Fruit fly (Drosophila melanogaster) whole organism, prepupa: ENCODE data around the gene CG6333.
A peak's percentile ranks its signal among the peaks of the same experiment; 100 is the strongest.

ENCODE experiments used
- Blimp-1 ChIP-seq: fragments of 200-800 bp; sonication (Bioruptor generic); optimal IDR thresholded peaks from 3 replicates; lab custom pipeline; 2017; ENCODE audit warnings: missing biosample characterization, missing genetic modification characterization, mild to moderate bottlenecking, moderate library complexity, missing genetic modification reagents
- CG10631 ChIP-seq: fragments of 200-800 bp; sonication (Bioruptor generic); optimal IDR thresholded peaks from 2 replicates; lab custom pipeline; 2016; ENCODE audit warnings: missing biosample characterization, missing genetic modification characterization
- CG11294 ChIP-seq: fragments of 200-800 bp; sonication (Bioruptor generic); IDR thresholded peaks from 2 replicates; pipeline ENCODE4 v1.3.6; 2022; ENCODE audit warnings: missing biosample characterization, missing genetic modification characterization
- CG11902 ChIP-seq: fragments of 200-800 bp; sonication (Bioruptor generic); optimal IDR thresholded peaks from 3 replicates; lab custom pipeline; 2016; ENCODE audit warnings: missing biosample characterization, missing genetic modification characterization
- CG15336 ChIP-seq: fragments of 200-800 bp; sonication (Bioruptor generic); IDR thresholded peaks from 2 replicates; pipeline ENCODE4 v1.3.6; 2022; ENCODE audit warnings: missing biosample characterization, missing genetic modification characterization
- CG1621 ChIP-seq: fragments of 200-800 bp; sonication (Bioruptor generic); optimal IDR thresholded peaks from 3 replicates; lab custom pipeline; 2018; ENCODE audit warnings: missing biosample characterization, mild to moderate bottlenecking, missing genetic modification characterization
- CG16779 ChIP-seq: fragments of 200-800 bp; sonication (Bioruptor generic); optimal IDR thresholded peaks from 3 replicates; lab custom pipeline; 2017; ENCODE audit warnings: missing biosample characterization, mild to moderate bottlenecking, missing genetic modification characterization
- CG3032 ChIP-seq: fragments of 200-800 bp; optimal IDR thresholded peaks from 2 replicates; lab custom pipeline; 2019; ENCODE audit warnings: missing biosample characterization, mild to moderate bottlenecking, missing genetic modification characterization, moderate library complexity
- CG32006 ChIP-seq: fragments of 200-800 bp; sonication (Bioruptor generic); optimal IDR thresholded peaks from 3 replicates; lab custom pipeline; 2017; ENCODE audit warnings: missing biosample characterization, mild to moderate bottlenecking, missing genetic modification characterization
- CG34406 ChIP-seq: fragments of 200-800 bp; sonication (Bioruptor generic); optimal IDR thresholded peaks from 3 replicates; lab custom pipeline; 2016; ENCODE audit warnings: missing biosample characterization, missing genetic modification characterization
- CG3919 ChIP-seq: fragments of 200-800 bp; sonication (Bioruptor generic); optimal IDR thresholded peaks from 3 replicates; lab custom pipeline; 2016; ENCODE audit warnings: missing biosample characterization, missing genetic modification characterization
- CG6276 ChIP-seq: fragments of 200-800 bp; sonication (Bioruptor generic); optimal IDR thresholded peaks from 2 replicates; lab custom pipeline; 2017; ENCODE audit warnings: missing biosample characterization, mild to moderate bottlenecking, missing genetic modification characterization
- CG6808 ChIP-seq: fragments of 200-800 bp; sonication (Bioruptor generic); optimal IDR thresholded peaks from 3 replicates; lab custom pipeline; 2017; ENCODE audit warnings: missing biosample characterization, missing genetic modification characterization, mild to moderate bottlenecking, moderate library complexity, missing genetic modification reagents
- CG6854 ChIP-seq: fragments of 200-800 bp; sonication (Bioruptor generic); optimal IDR thresholded peaks from 2 replicates; lab custom pipeline; 2017; ENCODE audit warnings: missing biosample characterization, mild to moderate bottlenecking, missing genetic modification characterization
- CG7368 ChIP-seq: fragments of 200-800 bp; sonication (Bioruptor generic); optimal IDR thresholded peaks from 3 replicates; lab custom pipeline; 2016; ENCODE audit warnings: missing biosample characterization, missing genetic modification characterization
- CG8319 ChIP-seq: fragments of 200-800 bp; sonication (Bioruptor generic); optimal IDR thresholded peaks from 3 replicates; lab custom pipeline; 2016; ENCODE audit warnings: missing biosample characterization, missing genetic modification characterization
- CG8632 ChIP-seq: fragments of 200-800 bp; sonication (Bioruptor generic); optimal IDR thresholded peaks from 3 replicates; lab custom pipeline; 2016; ENCODE audit warnings: missing biosample characterization, missing genetic modification characterization
- CG9139 ChIP-seq: fragments of 200-800 bp; sonication (Bioruptor generic); optimal IDR thresholded peaks from 3 replicates; lab custom pipeline; 2017; ENCODE audit warnings: missing biosample characterization, mild to moderate bottlenecking, missing genetic modification characterization
- Eip75B ChIP-seq: fragments of 200-800 bp; sonication (Bioruptor generic); optimal IDR thresholded peaks from 3 replicates; lab custom pipeline; 2016; ENCODE audit warnings: missing biosample characterization, missing genetic modification characterization
- Eip78C ChIP-seq: fragments of 200-800 bp; sonication (Bioruptor generic); peaks from one replicate; lab custom pipeline; 2016; ENCODE audit warnings: missing biosample characterization, missing genetic modification characterization
- Ets21C ChIP-seq: fragments of 200-800 bp; sonication (Bioruptor generic); optimal IDR thresholded peaks from 3 replicates; lab custom pipeline; 2016; ENCODE audit warnings: missing biosample characterization, missing genetic modification characterization
- Gug ChIP-seq: fragments of 200-800 bp; sonication (Bioruptor generic); IDR thresholded peaks from 2 replicates; pipeline ENCODE4 v1.3.6; 2022; ENCODE audit warnings: missing biosample characterization, missing genetic modification characterization
- Hr38 ChIP-seq: sonication (Bioruptor generic); optimal IDR thresholded peaks from 2 replicates; lab custom pipeline; 2016; ENCODE audit warnings: missing biosample characterization, missing genetic modification characterization
- Hr39 ChIP-seq: fragments of 200-800 bp; sonication (Bioruptor generic); optimal IDR thresholded peaks from 2 replicates; lab custom pipeline; 2016; ENCODE audit warnings: missing biosample characterization, missing genetic modification characterization
- Hr4 ChIP-seq: fragments of 200-800 bp; sonication (Bioruptor generic); optimal IDR thresholded peaks from 3 replicates; lab custom pipeline; 2016; ENCODE audit warnings: missing biosample characterization, missing genetic modification characterization
- Lpt ChIP-seq: fragments of 200-800 bp; sonication (Bioruptor generic); optimal IDR thresholded peaks from 3 replicates; lab custom pipeline; 2016; ENCODE audit warnings: missing biosample characterization, missing genetic modification characterization
- Met ChIP-seq: fragments of 200-800 bp; sonication (Bioruptor generic); optimal IDR thresholded peaks from 3 replicates; lab custom pipeline; 2016; ENCODE audit warnings: missing biosample characterization, missing genetic modification characterization
- Smox ChIP-seq: fragments of 200-800 bp; sonication (Bioruptor generic); optimal IDR thresholded peaks from 3 replicates; lab custom pipeline; 2016; ENCODE audit warnings: missing biosample characterization, missing genetic modification characterization
- Sox14 ChIP-seq: fragments of 200-800 bp; sonication (Bioruptor generic); optimal IDR thresholded peaks from 3 replicates; lab custom pipeline; 2016; ENCODE audit warnings: missing biosample characterization, missing genetic modification characterization
- Sox15 ChIP-seq: fragments of 200-800 bp; sonication (Bioruptor generic); optimal IDR thresholded peaks from 3 replicates; lab custom pipeline; 2016; ENCODE audit warnings: missing biosample characterization, missing genetic modification characterization
- achi ChIP-seq: fragments of 200-800 bp; sonication (Bioruptor generic); optimal IDR thresholded peaks from 3 replicates; lab custom pipeline; 2016; ENCODE audit warnings: missing biosample characterization, missing genetic modification characterization
- acj6 ChIP-seq: fragments of 200-800 bp; sonication (Bioruptor generic); optimal IDR thresholded peaks from 3 replicates; lab custom pipeline; 2016; ENCODE audit warnings: missing biosample characterization, missing genetic modification characterization
- cyc ChIP-seq: fragments of 200-800 bp; sonication (Bioruptor generic); optimal IDR thresholded peaks from 3 replicates; lab custom pipeline; 2016; ENCODE audit warnings: missing biosample characterization, missing genetic modification characterization
- dac ChIP-seq: fragments of 200-800 bp; sonication (Bioruptor generic); optimal IDR thresholded peaks from 2 replicates; lab custom pipeline; 2017; ENCODE audit warnings: missing biosample characterization, mild to moderate bottlenecking, missing genetic modification characterization
- esn ChIP-seq: fragments of 200-800 bp; sonication (Bioruptor generic); optimal IDR thresholded peaks from 2 replicates; lab custom pipeline; 2016; ENCODE audit warnings: missing biosample characterization, mild to moderate bottlenecking, missing genetic modification characterization, moderate library complexity
- fd59A ChIP-seq: fragments of 200-800 bp; sonication (Bioruptor generic); optimal IDR thresholded peaks from 2 replicates; lab custom pipeline; 2017; ENCODE audit warnings: missing biosample characterization, mild to moderate bottlenecking, missing genetic modification characterization, missing genetic modification reagents
- fd85E ChIP-seq: fragments of 200-800 bp; sonication (Bioruptor generic); optimal IDR thresholded peaks from 3 replicates; lab custom pipeline; 2016; ENCODE audit warnings: missing biosample characterization, missing genetic modification characterization
- fkh ChIP-seq: fragments of 200-800 bp; sonication (Bioruptor generic); optimal IDR thresholded peaks from 3 replicates; lab custom pipeline; 2017; ENCODE audit warnings: missing biosample characterization, mild to moderate bottlenecking, missing genetic modification characterization, moderate library complexity
- lz ChIP-seq: fragments of 200-800 bp; sonication (Bioruptor generic); optimal IDR thresholded peaks from 3 replicates; lab custom pipeline; 2016; ENCODE audit warnings: missing biosample characterization, missing genetic modification characterization
- net ChIP-seq: fragments of 200-800 bp; sonication (Bioruptor generic); optimal IDR thresholded peaks from 3 replicates; lab custom pipeline; 2016; ENCODE audit warnings: missing biosample characterization, missing genetic modification characterization
- pdm3 ChIP-seq: fragments of 200-800 bp; sonication (Bioruptor generic); optimal IDR thresholded peaks from 3 replicates; lab custom pipeline; 2016; ENCODE audit warnings: missing biosample characterization, missing genetic modification characterization
- salr ChIP-seq, 2 experiments: fragments of 200-800 bp; sonication (Bioruptor generic); optimal IDR thresholded peaks; 3 replicates each; lab custom pipeline; 2016 to 2018; ENCODE audit warnings: missing biosample characterization in 2 of 2, missing genetic modification characterization in 2 of 2, mild to moderate bottlenecking in 1 of 2
- svp ChIP-seq: fragments of 200-800 bp; sonication (Bioruptor generic); peaks from one replicate; lab custom pipeline; 2016; ENCODE audit warnings: missing biosample characterization, missing genetic modification characterization
- topi ChIP-seq: fragments of 200-800 bp; sonication (Bioruptor generic); optimal IDR thresholded peaks from 3 replicates; lab custom pipeline; 2016; ENCODE audit warnings: missing biosample characterization, missing genetic modification characterization
- vri ChIP-seq: fragments of 200-800 bp; sonication (Bioruptor generic); optimal IDR thresholded peaks from 3 replicates; lab custom pipeline; 2016; ENCODE audit warnings: missing biosample characterization, mild to moderate bottlenecking, missing genetic modification characterization

The CG6333 gene

dm6 chr3L:17488622-17489391 is 2.8 kb upstream of the CG6333 start (continued):
- TF ChIP-seq CG16779 (tag; lab: Kevin White, UChicago) = no peak
- TF ChIP-seq vri = no peak
- no peak for TF ChIP-seq cyc
- peak; percentile 12 for TF ChIP-seq fkh (GFP tag; lab: Kevin White, UChicago)
- TF ChIP-seq Gug (GFP tag; lab: Robert Waterston, UW) = no peak
- no peak for TF ChIP-seq CG32006 (GFP tag; lab: Kevin White, UChicago)
- peak; percentile 5 for TF ChIP-seq Eip75B (GFP tag; lab: Kevin White, UChicago)

dm6 chr3L:17486794-17487726 is 1.0 kb upstream of the CG6333 start, which contains the start of gene Oatp74D:
TSS of gene Oatp74D (plus strand) at chr3L:17487118.
- TF ChIP-seq vri (peak; percentile 60), Blimp-1 (GFP tag; lab: Kevin White, UChicago) (peak; percentile 62), CG6808 (no peak), topi (peak; percentile 78), CG8319 (GFP tag; lab: Kevin White, UChicago) (peak; percentile 8), CG6854 (GFP tag; lab: Kevin White, UChicago) (peak; percentile 64), CG16779 (tag; lab: Kevin White, UChicago) (peak; percentile 40), CG11294 (GFP tag; lab: Robert Waterston, UW) (0 out of 2 replicates have a peak, but pooled peaks have one; percentile 26), acj6 (GFP tag; lab: Kevin White, UChicago) (peak; percentile 58), CG3919 (peak; percentile 74), pdm3 (peak; percentile 65), dac (GFP tag; lab: Kevin White, UChicago) (no peak), CG9139 (peak; percentile 17), lz (GFP tag; lab: Kevin White, UChicago) (peak; percentile 72), Eip75B (GFP tag; lab: Kevin White, UChicago) (peak; percentile 45), salr (GFP tag; optimal IDR thresholded peaks at IDR 0.05; lab: Kevin White, UChicago) (peak in 1 of 2 experiments; percentile 47), net (GFP tag; lab: Kevin White, UChicago) (peak; percentile 74), CG32006 (GFP tag; lab: Kevin White, UChicago) (peak; percentile 39), CG10631 (GFP tag; lab: Kevin White, UChicago) (peak; percentile 45), CG7368 (GFP tag; lab: Kevin White, UChicago) (peak; percentile 47), cyc (peak; percentile 56), Hr38 (GFP tag; lab: Kevin White, UChicago) (no peak), achi (GFP tag; lab: Kevin White, UChicago) (peak; percentile 49), Sox14 (GFP tag; lab: Kevin White, UChicago) (peak; percentile 46), Smox (GFP tag; lab: Kevin White, UChicago) (peak; percentile 73), CG6276 (peak; percentile 31), Ets21C (GFP tag; lab: Kevin White, UChicago) (peak; percentile 58), esn (GFP tag; lab: Kevin White, UChicago) (peak; percentile 77), Sox15 (peak; percentile 11), CG34406 (GFP tag; lab: Kevin White, UChicago) (peak; percentile 56), Hr4 (peak; percentile 82), Gug (GFP tag; lab: Robert Waterston, UW) (no peak), fd59A (GFP tag; lab: Kevin White, UChicago) (no peak), svp (GFP tag; lab: Kevin White, UChicago) (peak; percentile 86), Eip78C (GFP tag; lab: Kevin White, UChicago) (peak; percentile 90), fd85E (GFP tag; lab: Kevin White, UChicago) (no peak), CG3032 (no peak), CG15336 (GFP tag; lab: Robert Waterston, UW) (peak; percentile 67), Lpt (peak; percentile 54), Met (peak; percentile 80), CG1621 (peak; percentile 19), CG8632 (GFP tag; lab: Kevin White, UChicago) (peak; percentile 63), Hr39 (GFP tag; lab: Kevin White, UChicago) (peak; percentile 70), CG11902 (GFP tag; lab: Kevin White, UChicago) (no peak)
